Worm (Caenorhabditis elegans) whole organism, early embryonic: ENCODE measurements around the gene rps-14.

Experiments used
- flt-1 ChIP-seq: fragments of 200-800 bp; sonication (Bioruptor generic); IDR thresholded peaks from 2 replicates; pipeline ENCODE4 v1.3.6; 2022; ENCODE audit warnings: missing genetic modification characterization, missing compliant biosample characterization
- tbx-11 ChIP-seq: fragments of 200-800 bp; sonication (Bioruptor generic); IDR thresholded peaks from 2 replicates; pipeline ENCODE4 v1.3.6; 2022; ENCODE audit warnings: missing genetic modification characterization, missing compliant biosample characterization

ce11 chrIII:7178497-7178896, 891 bp downstream of the rps-14 start:
- TF ChIP-seq tbx-11 (GFP tag; lab: Robert Waterston, UW) (no peak), flt-1 (GFP tag; lab: Robert Waterston, UW) (no peak)
